Worm (Caenorhabditis elegans): ENCODE results near the gene C40H1.8.

ce11 chrIII:9269012-9269471, 45.5 kb upstream of the C40H1.8 start, which contains the start of gene clip-1:
- TF ChIP-seq fos-1 (tag; optimal IDR thresholded peaks at IDR 0.05) (peak; percentile 36), C34F6.9 (tag; optimal IDR thresholded peaks at IDR 0.05) (no peak), snpc-4 (tag; optimal IDR thresholded peaks at IDR 0.05) (no peak), elt-3 (tag; optimal IDR thresholded peaks at IDR 0.05) (no peak), egl-27 (tag; optimal IDR thresholded peaks at IDR 0.05) (no peak), ceh-82 (tag; optimal IDR thresholded peaks at IDR 0.05) (no peak), ceh-16 (tag; optimal IDR thresholded peaks at IDR 0.05) (no peak), unc-39 (tag; optimal IDR thresholded peaks at IDR 0.05) (no peak), ama-1 (optimal IDR thresholded peaks at IDR 0.05) (no peak), unc-62 (GFP tag; optimal IDR thresholded peaks at IDR 0.05) (no peak), skn-1 (tag; optimal IDR thresholded peaks at IDR 0.05) (no peak), nhr-25 (tag; optimal IDR thresholded peaks at IDR 0.05) (peak; percentile 66), aly-2 (tag; optimal IDR thresholded peaks at IDR 0.05) (no peak), crh-2 (tag; optimal IDR thresholded peaks at IDR 0.05) (no peak)

Measured in whole organism, L2 larva.